Fruit fly (Drosophila melanogaster): ENCODE results near the gene Ugt35B1.

The Ugt35B1 gene

dm6 chr3R:11178300-11178699, 8.3 kb upstream of the Ugt35B1 start (continued):
- TF ChIP-seq CG9817 (tag; optimal IDR thresholded peaks at IDR 0.05) (peak; percentile 5), CG8290 (GFP tag; optimal IDR thresholded peaks at IDR 0.05) (no peak), CG8290 (tag; optimal IDR thresholded peaks at IDR 0.05) (peak in 1 of 2 experiments; percentile 12), Eip74EF (GFP tag; optimal IDR thresholded peaks at IDR 0.05) (no peak), fd64A (GFP tag; optimal IDR thresholded peaks at IDR 0.05) (peak; percentile 7), CG12391 (tag; optimal IDR thresholded peaks at IDR 0.05) (no peak), Camta (GFP tag; optimal IDR thresholded peaks at IDR 0.05) (no peak), Dip2 (GFP tag; IDR thresholded peaks at IDR 0.05) (no peak), BtbVII (GFP tag; optimal IDR thresholded peaks at IDR 0.05) (peak; percentile 40), HHEX (GFP tag; optimal IDR thresholded peaks at IDR 0.05) (peak; percentile 17), sens (GFP tag) (peak; percentile 60), CG7556 (GFP tag; optimal IDR thresholded peaks at IDR 0.05) (no peak), Sox102F (GFP tag; optimal IDR thresholded peaks at IDR 0.05) (peak; percentile 5), CG4617 (GFP tag; optimal IDR thresholded peaks at IDR 0.05; ENCODE audit: borderline replicate concordance) (no peak), CG3726 (GFP tag; IDR thresholded peaks at IDR 0.05) (no peak), CG12071 (GFP tag; optimal IDR thresholded peaks at IDR 0.05) (peak; percentile 40), CG13296 (GFP tag; optimal IDR thresholded peaks at IDR 0.05) (peak; percentile 15), gem (tag; optimal IDR thresholded peaks at IDR 0.05) (peak; percentile 20), dmrt11E (tag; optimal IDR thresholded peaks at IDR 0.05) (no peak), CG8281 (tag; optimal IDR thresholded peaks at IDR 0.05) (no peak), CG6813 (GFP tag; optimal IDR thresholded peaks at IDR 0.05) (peak; percentile 23), unpg (GFP tag; optimal IDR thresholded peaks at IDR 0.05) (peak; percentile 26), pum (GFP tag; optimal IDR thresholded peaks at IDR 0.05) (no peak), CG2875 (GFP tag; optimal IDR thresholded peaks at IDR 0.05) (no peak), CG1233 (GFP tag; optimal IDR thresholded peaks at IDR 0.05) (peak; percentile 27), CG2202 (tag; optimal IDR thresholded peaks at IDR 0.05) (no peak), Nf-YC (tag; optimal IDR thresholded peaks at IDR 0.05) (no peak), CG13424 (tag; optimal IDR thresholded peaks at IDR 0.05) (peak; percentile 7), nom (GFP tag; optimal IDR thresholded peaks at IDR 0.05) (no peak), CTCF (GFP tag; optimal IDR thresholded peaks at IDR 0.05) (no peak), chif (GFP tag; optimal IDR thresholded peaks at IDR 0.05) (no peak), slp2 (GFP tag; optimal IDR thresholded peaks at IDR 0.05) (no peak), Ssrp (tag; optimal IDR thresholded peaks at IDR 0.05) (no peak), CG11398 (GFP tag; optimal IDR thresholded peaks at IDR 0.05) (no peak), CG32767 (GFP tag; IDR thresholded peaks at IDR 0.05) (no peak), CG12769 (tag; optimal IDR thresholded peaks at IDR 0.05) (peak; percentile 12), exex (tag; optimal IDR thresholded peaks at IDR 0.05) (peak; percentile 42), CG11085 (GFP tag; IDR thresholded peaks at IDR 0.05) (no peak), CG15514 (GFP tag; optimal IDR thresholded peaks at IDR 0.05) (peak; percentile 21), CG10462 (GFP tag; optimal IDR thresholded peaks at IDR 0.05) (no peak)

- TF ChIP-seq kah (GFP tag; optimal IDR thresholded peaks at IDR 0.05): no peak
- TF ChIP-seq grn (GFP tag; optimal IDR thresholded peaks at IDR 0.05): peak; percentile 62
- TF ChIP-seq HmgZ (tag; optimal IDR thresholded peaks at IDR 0.05): no peak
- TF ChIP-seq sug (tag; optimal IDR thresholded peaks at IDR 0.05): peak; percentile 27
- TF ChIP-seq CG2202 (tag; optimal IDR thresholded peaks at IDR 0.05): no peak
- TF ChIP-seq exex (tag; optimal IDR thresholded peaks at IDR 0.05): peak; percentile 91
- TF ChIP-seq sd (tag; optimal IDR thresholded peaks at IDR 0.05): peak; percentile 68
- TF ChIP-seq GATAe (GFP tag; conservative IDR thresholded peaks at IDR 0.05): peak; percentile 60
- TF ChIP-seq corto (GFP tag; optimal IDR thresholded peaks at IDR 0.05): no peak
- TF ChIP-seq mirr (GFP tag; optimal IDR thresholded peaks at IDR 0.05): peak; percentile 84
- TF ChIP-seq CG34376 (GFP tag; optimal IDR thresholded peaks at IDR 0.05): peak; percentile 39
Measured at dm6 chr3R:11177579-11177978, 7.5 kb upstream of the Ugt35B1 start.
